Fruit fly (Drosophila melanogaster) whole organism, prepupa: ENCODE results near the gene h-cup.

Experiments
- Blimp-1 ChIP-seq: fragments of 200-800 bp; sonication (Bioruptor generic); optimal IDR thresholded peaks from 3 replicates; lab custom pipeline; 2017; ENCODE audit warnings: missing biosample characterization, missing genetic modification characterization, mild to moderate bottlenecking, moderate library complexity, missing genetic modification reagents
- CG10631 ChIP-seq: fragments of 200-800 bp; sonication (Bioruptor generic); optimal IDR thresholded peaks from 2 replicates; lab custom pipeline; 2016; ENCODE audit warnings: missing biosample characterization, missing genetic modification characterization
- CG10669 ChIP-seq: fragments of 200-800 bp; sonication (Bioruptor generic); optimal IDR thresholded peaks from 3 replicates; lab custom pipeline; 2018; ENCODE audit warnings: missing biosample characterization, mild to moderate bottlenecking, missing genetic modification characterization, moderate library complexity
- CG11902 ChIP-seq: fragments of 200-800 bp; sonication (Bioruptor generic); optimal IDR thresholded peaks from 3 replicates; lab custom pipeline; 2016; ENCODE audit warnings: missing biosample characterization, missing genetic modification characterization
- CG15336 ChIP-seq: fragments of 200-800 bp; sonication (Bioruptor generic); IDR thresholded peaks from 2 replicates; pipeline ENCODE4 v1.3.6; 2022; ENCODE audit warnings: missing biosample characterization, missing genetic modification characterization
- CG1621 ChIP-seq: fragments of 200-800 bp; sonication (Bioruptor generic); optimal IDR thresholded peaks from 3 replicates; lab custom pipeline; 2018; ENCODE audit warnings: missing biosample characterization, mild to moderate bottlenecking, missing genetic modification characterization
- CG16779 ChIP-seq: fragments of 200-800 bp; sonication (Bioruptor generic); optimal IDR thresholded peaks from 3 replicates; lab custom pipeline; 2017; ENCODE audit warnings: missing biosample characterization, mild to moderate bottlenecking, missing genetic modification characterization
- CG31627 ChIP-seq: fragments of 200-800 bp; sonication (Bioruptor generic); optimal IDR thresholded peaks from 3 replicates; lab custom pipeline; 2016; ENCODE audit warnings: missing biosample characterization, missing genetic modification characterization
- CG34406 ChIP-seq: fragments of 200-800 bp; sonication (Bioruptor generic); optimal IDR thresholded peaks from 3 replicates; lab custom pipeline; 2016; ENCODE audit warnings: missing biosample characterization, missing genetic modification characterization
- CG3919 ChIP-seq: fragments of 200-800 bp; sonication (Bioruptor generic); optimal IDR thresholded peaks from 3 replicates; lab custom pipeline; 2016; ENCODE audit warnings: missing biosample characterization, missing genetic modification characterization
- CG4318 ChIP-seq: fragments of 200-800 bp; sonication (Bioruptor generic); optimal IDR thresholded peaks from 3 replicates; lab custom pipeline; 2017; ENCODE audit warnings: missing biosample characterization, mild to moderate bottlenecking, missing genetic modification characterization
- CG6163 ChIP-seq: fragments of 200-800 bp; sonication (Bioruptor generic); IDR thresholded peaks from 3 replicates; pipeline ENCODE4 v1.3.6; 2022; ENCODE audit warnings: missing biosample characterization, missing genetic modification characterization
- CG6276 ChIP-seq: fragments of 200-800 bp; sonication (Bioruptor generic); optimal IDR thresholded peaks from 2 replicates; lab custom pipeline; 2017; ENCODE audit warnings: missing biosample characterization, mild to moderate bottlenecking, missing genetic modification characterization
- CG6792 ChIP-seq: fragments of 200-800 bp; sonication (Bioruptor generic); optimal IDR thresholded peaks from 3 replicates; lab custom pipeline; 2016; ENCODE audit warnings: missing biosample characterization, missing genetic modification characterization
- CG6808 ChIP-seq: fragments of 200-800 bp; sonication (Bioruptor generic); optimal IDR thresholded peaks from 3 replicates; lab custom pipeline; 2017; ENCODE audit warnings: missing biosample characterization, missing genetic modification characterization, mild to moderate bottlenecking, moderate library complexity, missing genetic modification reagents
- CG8119 ChIP-seq: fragments of 200-800 bp; sonication (Bioruptor generic); IDR thresholded peaks from 3 replicates; pipeline ENCODE4 v1.3.6; 2022; ENCODE audit warnings: missing biosample characterization, missing genetic modification characterization
- CG8319 ChIP-seq: fragments of 200-800 bp; sonication (Bioruptor generic); optimal IDR thresholded peaks from 3 replicates; lab custom pipeline; 2016; ENCODE audit warnings: missing biosample characterization, missing genetic modification characterization
- CG8632 ChIP-seq: fragments of 200-800 bp; sonication (Bioruptor generic); optimal IDR thresholded peaks from 3 replicates; lab custom pipeline; 2016; ENCODE audit warnings: missing biosample characterization, missing genetic modification characterization
- CG9139 ChIP-seq: fragments of 200-800 bp; sonication (Bioruptor generic); optimal IDR thresholded peaks from 3 replicates; lab custom pipeline; 2017; ENCODE audit warnings: missing biosample characterization, mild to moderate bottlenecking, missing genetic modification characterization
- Eip78C ChIP-seq: fragments of 200-800 bp; sonication (Bioruptor generic); peaks from one replicate; lab custom pipeline; 2016; ENCODE audit warnings: missing biosample characterization, missing genetic modification characterization
- Eip93F ChIP-seq: fragments of 200-800 bp; sonication (Bioruptor generic); optimal IDR thresholded peaks from 2 replicates; lab custom pipeline; 2016; ENCODE audit warnings: missing biosample characterization, mild to moderate bottlenecking, missing genetic modification characterization
- Ets21C ChIP-seq: fragments of 200-800 bp; sonication (Bioruptor generic); optimal IDR thresholded peaks from 3 replicates; lab custom pipeline; 2016; ENCODE audit warnings: missing biosample characterization, missing genetic modification characterization
- Ets96B ChIP-seq: fragments of 200-800 bp; optimal IDR thresholded peaks from 2 replicates; lab custom pipeline; 2019; ENCODE audit warnings: missing biosample characterization, mild to moderate bottlenecking, missing genetic modification characterization, moderate library complexity
- Gug ChIP-seq: fragments of 200-800 bp; sonication (Bioruptor generic); IDR thresholded peaks from 2 replicates; pipeline ENCODE4 v1.3.6; 2022; ENCODE audit warnings: missing biosample characterization, missing genetic modification characterization
- Hr39 ChIP-seq: fragments of 200-800 bp; sonication (Bioruptor generic); optimal IDR thresholded peaks from 2 replicates; lab custom pipeline; 2016; ENCODE audit warnings: missing biosample characterization, missing genetic modification characterization
- Met ChIP-seq: fragments of 200-800 bp; sonication (Bioruptor generic); optimal IDR thresholded peaks from 3 replicates; lab custom pipeline; 2016; ENCODE audit warnings: missing biosample characterization, missing genetic modification characterization
- OdsH ChIP-seq: fragments of 200-800 bp; sonication (Bioruptor generic); optimal IDR thresholded peaks from 3 replicates; lab custom pipeline; 2016; ENCODE audit warnings: missing biosample characterization, missing genetic modification characterization
- Smox ChIP-seq: fragments of 200-800 bp; sonication (Bioruptor generic); optimal IDR thresholded peaks from 3 replicates; lab custom pipeline; 2016; ENCODE audit warnings: missing biosample characterization, missing genetic modification characterization
- Sox102F ChIP-seq: fragments of 200-800 bp; sonication (Bioruptor generic); optimal IDR thresholded peaks from 2 replicates; lab custom pipeline; 2016; ENCODE audit warnings: missing biosample characterization, mild to moderate bottlenecking, missing genetic modification characterization
- Sox14 ChIP-seq: fragments of 200-800 bp; sonication (Bioruptor generic); optimal IDR thresholded peaks from 3 replicates; lab custom pipeline; 2016; ENCODE audit warnings: missing biosample characterization, missing genetic modification characterization
- Sox15 ChIP-seq: fragments of 200-800 bp; sonication (Bioruptor generic); optimal IDR thresholded peaks from 3 replicates; lab custom pipeline; 2016; ENCODE audit warnings: missing biosample characterization, missing genetic modification characterization
- acj6 ChIP-seq: fragments of 200-800 bp; sonication (Bioruptor generic); optimal IDR thresholded peaks from 3 replicates; lab custom pipeline; 2016; ENCODE audit warnings: missing biosample characterization, missing genetic modification characterization
- dac ChIP-seq: fragments of 200-800 bp; sonication (Bioruptor generic); optimal IDR thresholded peaks from 2 replicates; lab custom pipeline; 2017; ENCODE audit warnings: missing biosample characterization, mild to moderate bottlenecking, missing genetic modification characterization
- dsx ChIP-seq: fragments of 200-800 bp; optimal IDR thresholded peaks from 3 replicates; lab custom pipeline; 2019; ENCODE audit warnings: missing biosample characterization, mild to moderate bottlenecking, missing genetic modification characterization, moderate library complexity; ENCODE audit not compliant: poor library complexity, severe bottlenecking
- eg ChIP-seq: fragments of 200-800 bp; sonication (Bioruptor generic); IDR thresholded peaks from 3 replicates; pipeline ENCODE4 v1.3.6; 2022; ENCODE audit warnings: missing biosample characterization, missing genetic modification characterization
- esn ChIP-seq: fragments of 200-800 bp; sonication (Bioruptor generic); optimal IDR thresholded peaks from 2 replicates; lab custom pipeline; 2016; ENCODE audit warnings: missing biosample characterization, mild to moderate bottlenecking, missing genetic modification characterization, moderate library complexity
- fd59A ChIP-seq: fragments of 200-800 bp; sonication (Bioruptor generic); optimal IDR thresholded peaks from 2 replicates; lab custom pipeline; 2017; ENCODE audit warnings: missing biosample characterization, mild to moderate bottlenecking, missing genetic modification characterization, missing genetic modification reagents
- fd85E ChIP-seq: fragments of 200-800 bp; sonication (Bioruptor generic); optimal IDR thresholded peaks from 3 replicates; lab custom pipeline; 2016; ENCODE audit warnings: missing biosample characterization, missing genetic modification characterization
- fkh ChIP-seq: fragments of 200-800 bp; sonication (Bioruptor generic); optimal IDR thresholded peaks from 3 replicates; lab custom pipeline; 2017; ENCODE audit warnings: missing biosample characterization, mild to moderate bottlenecking, missing genetic modification characterization, moderate library complexity
- net ChIP-seq: fragments of 200-800 bp; sonication (Bioruptor generic); optimal IDR thresholded peaks from 3 replicates; lab custom pipeline; 2016; ENCODE audit warnings: missing biosample characterization, missing genetic modification characterization
- pdm3 ChIP-seq: fragments of 200-800 bp; sonication (Bioruptor generic); optimal IDR thresholded peaks from 3 replicates; lab custom pipeline; 2016; ENCODE audit warnings: missing biosample characterization, missing genetic modification characterization
- ss ChIP-seq, 2 experiments: fragments of 200-800 bp; sonication (Bioruptor generic); optimal IDR thresholded peaks; 2 replicates in 1 of 2; 3 replicates in 1 of 2; lab custom pipeline; 2017 to 2018; ENCODE audit warnings: mild to moderate bottlenecking in 2 of 2, missing biosample characterization in 2 of 2, missing genetic modification characterization in 2 of 2, moderate library complexity in 1 of 2
- svp ChIP-seq: fragments of 200-800 bp; sonication (Bioruptor generic); peaks from one replicate; lab custom pipeline; 2016; ENCODE audit warnings: missing biosample characterization, missing genetic modification characterization
- topi ChIP-seq: fragments of 200-800 bp; sonication (Bioruptor generic); optimal IDR thresholded peaks from 3 replicates; lab custom pipeline; 2016; ENCODE audit warnings: missing biosample characterization, missing genetic modification characterization
- vri ChIP-seq: fragments of 200-800 bp; sonication (Bioruptor generic); optimal IDR thresholded peaks from 3 replicates; lab custom pipeline; 2016; ENCODE audit warnings: missing biosample characterization, mild to moderate bottlenecking, missing genetic modification characterization

h-cup gene

DNA sequence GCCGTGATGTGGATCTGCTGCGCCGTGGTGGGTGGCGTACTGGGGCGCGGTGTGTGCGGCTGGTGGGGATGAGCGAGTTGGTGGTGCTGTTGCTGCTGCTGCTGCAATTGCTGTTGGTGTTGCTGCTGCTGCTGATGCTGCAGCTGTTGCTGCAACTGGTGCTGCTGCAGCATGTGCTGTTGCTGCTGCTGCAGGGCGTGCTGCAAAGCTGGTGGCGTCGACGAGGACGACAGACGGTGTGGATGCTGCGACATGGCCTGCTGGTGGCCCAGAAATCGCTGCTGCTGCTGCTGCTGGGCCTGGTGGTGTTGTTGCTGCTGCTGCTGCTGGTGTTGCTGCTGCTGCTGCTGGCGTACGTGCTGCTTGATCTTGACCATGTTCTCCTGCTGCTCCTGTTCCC, 41.4 kb upstream of the h-cup start:
- TF ChIP-seq OdsH (GFP tag; lab: Kevin White, UChicago) = no peak
- no peak for TF ChIP-seq CG10669
- TF ChIP-seq net (GFP tag; lab: Kevin White, UChicago) = no peak
- TF ChIP-seq Sox102F (GFP tag; lab: Kevin White, UChicago) = no peak
- no peak for TF ChIP-seq CG31627 (GFP tag; lab: Kevin White, UChicago)
- no peak for TF ChIP-seq Gug (GFP tag; lab: Robert Waterston, UW)
- TF ChIP-seq CG6276 (GFP tag; lab: Kevin White, UChicago) = no peak
- TF ChIP-seq, all 60 proteins: peak for 0

DNA sequence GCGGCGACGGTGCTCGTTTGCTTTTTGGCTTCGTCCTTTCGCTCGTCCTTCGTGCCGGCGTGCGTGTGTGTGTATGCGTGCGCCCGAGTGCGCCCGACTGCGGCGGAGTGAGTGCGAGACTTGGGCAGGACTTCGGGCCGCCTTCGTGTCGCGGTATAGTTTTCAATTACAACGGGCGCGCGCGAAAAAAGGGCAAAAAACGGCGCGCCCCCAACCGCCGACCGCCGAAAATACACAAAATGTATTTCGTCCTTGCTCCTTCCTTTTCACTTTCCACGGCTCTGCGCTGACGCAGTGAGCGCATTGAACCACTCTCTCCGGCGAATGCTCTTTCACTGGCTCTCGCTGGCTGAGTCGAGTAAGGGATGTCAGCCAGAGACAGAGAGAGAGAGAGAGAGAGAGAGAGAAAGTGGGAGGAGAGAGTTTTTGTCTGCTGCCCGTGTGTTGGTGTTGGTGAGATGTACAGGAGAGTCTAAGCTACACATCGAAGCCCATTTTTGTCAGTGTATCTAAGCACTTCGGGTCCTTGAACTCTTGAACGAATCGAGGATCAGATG, 37.7 kb upstream of the h-cup start:
- TF ChIP-seq eg (GFP tag; lab: Robert Waterston, UW) (0 out of 3 replicates have a peak, but pooled peaks have one; percentile 28), acj6 (no peak), Blimp-1 (GFP tag; lab: Kevin White, UChicago) (peak; percentile 19), Eip78C (GFP tag; lab: Kevin White, UChicago) (peak; percentile 56), ss (GFP tag; optimal IDR thresholded peaks at IDR 0.05; lab: Kevin White, UChicago) (peak; percentile 7 to 15), Eip93F (GFP tag; lab: Kevin White, UChicago) (no peak)

dm6 chr3R:15418824-15419530, 36.2 kb upstream of the h-cup start:
- peak; percentile 21 for TF ChIP-seq pdm3 (GFP tag; lab: Kevin White, UChicago)
- no peak for TF ChIP-seq CG10669
- peak; percentile 9 for TF ChIP-seq CG3919 (GFP tag; lab: Kevin White, UChicago)
- TF ChIP-seq Eip78C (GFP tag; lab: Kevin White, UChicago) = peak; percentile 73
- TF ChIP-seq Smox (GFP tag; lab: Kevin White, UChicago) = peak; percentile 43
- no peak for TF ChIP-seq fkh (GFP tag; lab: Kevin White, UChicago)
- no peak for TF ChIP-seq CG16779 (tag; lab: Kevin White, UChicago)
- peak; percentile 25 for TF ChIP-seq CG31627 (GFP tag; lab: Kevin White, UChicago)
- peak; percentile 48 for TF ChIP-seq acj6
- peak; percentile 22 for TF ChIP-seq Ets96B (tag; lab: Kevin White, UChicago)
- TF ChIP-seq Sox15 = no peak
- peak; percentile 33 for TF ChIP-seq CG6792 (GFP tag; lab: Kevin White, UChicago)
- TF ChIP-seq OdsH (GFP tag; lab: Kevin White, UChicago) = peak; percentile 39
- no peak for TF ChIP-seq CG6163
- TF ChIP-seq dac (GFP tag; lab: Kevin White, UChicago) = peak; percentile 6
- TF ChIP-seq svp (GFP tag; lab: Kevin White, UChicago) = peak; percentile 64
- TF ChIP-seq CG8319 = no peak
- no peak for TF ChIP-seq CG4318 (GFP tag; lab: Kevin White, UChicago)
- peak; percentile 19 for TF ChIP-seq topi (GFP tag; lab: Kevin White, UChicago)
- TF ChIP-seq Blimp-1 (GFP tag; lab: Kevin White, UChicago) = no peak
- peak; percentile 45 for TF ChIP-seq esn
- TF ChIP-seq eg (GFP tag; lab: Robert Waterston, UW) = no peak
- peak; percentile 43 for TF ChIP-seq CG8632
- TF ChIP-seq CG34406 (GFP tag; lab: Kevin White, UChicago) = peak; percentile 39
- no peak for TF ChIP-seq fd85E (GFP tag; lab: Kevin White, UChicago)
- TF ChIP-seq CG11902 (GFP tag; lab: Kevin White, UChicago) = no peak
- TF ChIP-seq Sox14 (GFP tag; lab: Kevin White, UChicago) = peak; percentile 1
- no peak for TF ChIP-seq dsx (GFP tag; lab: Kevin White, UChicago)
- peak in 1 of 2 experiments; percentile 45 for TF ChIP-seq ss (GFP tag; optimal IDR thresholded peaks at IDR 0.05; lab: Kevin White, UChicago)
- peak; percentile 47 for TF ChIP-seq CG10631
- peak; percentile 50 for TF ChIP-seq Met
- no peak for TF ChIP-seq Ets21C (GFP tag; lab: Kevin White, UChicago)
- TF ChIP-seq CG15336 = no peak
- TF ChIP-seq Hr39 (GFP tag; lab: Kevin White, UChicago) = no peak
- TF ChIP-seq CG9139 = no peak
- peak; percentile 14 for TF ChIP-seq fd59A (GFP tag; lab: Kevin White, UChicago)
- TF ChIP-seq vri (GFP tag; lab: Kevin White, UChicago) = peak; percentile 10
- TF ChIP-seq CG6808 = no peak
- no peak for TF ChIP-seq CG1621 (tag; lab: Kevin White, UChicago)
- TF ChIP-seq net (GFP tag; lab: Kevin White, UChicago) = peak; percentile 19
- no peak for TF ChIP-seq CG8119
